Worm (Caenorhabditis elegans) whole organism, L1 larva: Measurements from ENCODE around the gene F22F4.4.

Source experiments
- aly-2 ChIP-seq: fragments of 150-350 bp; optimal IDR thresholded peaks from 2 replicates; lab custom pipeline; 2014; ENCODE audit warnings: missing biosample characterization, missing genetic modification characterization
- lin-13 ChIP-seq: fragments of 150-350 bp; optimal IDR thresholded peaks from 2 replicates; lab custom pipeline; 2014; ENCODE audit warnings: missing biosample characterization, missing genetic modification reagents, missing genetic modification characterization
- lin-39 ChIP-seq: fragments of 150-350 bp; optimal IDR thresholded peaks from 2 replicates; lab custom pipeline; 2014; ENCODE audit warnings: missing biosample characterization, missing genetic modification reagents, missing genetic modification characterization
- nhr-11 ChIP-seq: fragments of 150-350 bp; optimal IDR thresholded peaks from 2 replicates; lab custom pipeline; 2014; ENCODE audit warnings: missing biosample characterization, missing genetic modification characterization
- nhr-237 ChIP-seq: fragments of 150-350 bp; optimal IDR thresholded peaks from 2 replicates; lab custom pipeline; 2014; ENCODE audit warnings: missing biosample characterization, missing genetic modification characterization
- unc-130 ChIP-seq: fragments of 150-350 bp; optimal IDR thresholded peaks from 2 replicates; lab custom pipeline; 2017; ENCODE audit warnings: missing biosample characterization, missing genetic modification characterization, inconsistent platforms
- unc-62 ChIP-seq: fragments of 150-350 bp; optimal IDR thresholded peaks from 2 replicates; lab custom pipeline; 2014; ENCODE audit warnings: missing biosample characterization, missing genetic modification reagents, missing genetic modification characterization

ce11 chrX:5987910-5988309 is 13.4 kb downstream of the F22F4.4 start:
- no peak for TF ChIP-seq nhr-237 (tag; lab: Kevin White, UChicago)
- no peak for TF ChIP-seq unc-62 (GFP tag; lab: Kevin White, UChicago)
- TF ChIP-seq lin-13 (GFP tag; lab: Kevin White, UChicago): no peak
- TF ChIP-seq unc-130 (tag; lab: Kevin White, UChicago): no peak
- no peak for TF ChIP-seq lin-39 (tag; lab: Kevin White, UChicago)
- no peak for TF ChIP-seq nhr-11 (tag; lab: Kevin White, UChicago)
- TF ChIP-seq aly-2 (tag; lab: Kevin White, UChicago): no peak
